Fruit fly (Drosophila melanogaster) whole organism, prepupa: ENCODE results near the gene CG46396.

ENCODE experiments used
- Blimp-1 ChIP-seq: fragments of 200-800 bp; sonication (Bioruptor generic); optimal IDR thresholded peaks from 3 replicates; lab custom pipeline; 2017; ENCODE audit warnings: missing biosample characterization, missing genetic modification characterization, mild to moderate bottlenecking, moderate library complexity, missing genetic modification reagents
- CG10631 ChIP-seq: fragments of 200-800 bp; sonication (Bioruptor generic); optimal IDR thresholded peaks from 2 replicates; lab custom pipeline; 2016; ENCODE audit warnings: missing biosample characterization, missing genetic modification characterization
- CG10669 ChIP-seq: fragments of 200-800 bp; sonication (Bioruptor generic); optimal IDR thresholded peaks from 3 replicates; lab custom pipeline; 2018; ENCODE audit warnings: missing biosample characterization, mild to moderate bottlenecking, missing genetic modification characterization, moderate library complexity
- CG11294 ChIP-seq: fragments of 200-800 bp; sonication (Bioruptor generic); IDR thresholded peaks from 2 replicates; pipeline ENCODE4 v1.3.6; 2022; ENCODE audit warnings: missing biosample characterization, missing genetic modification characterization
- CG11762 ChIP-seq: fragments of 200-800 bp; sonication (Bioruptor generic); optimal IDR thresholded peaks from 3 replicates; lab custom pipeline; 2016; ENCODE audit warnings: missing biosample characterization, missing genetic modification characterization; ENCODE audit not compliant: insufficient read depth
- CG11902 ChIP-seq: fragments of 200-800 bp; sonication (Bioruptor generic); optimal IDR thresholded peaks from 3 replicates; lab custom pipeline; 2016; ENCODE audit warnings: missing biosample characterization, missing genetic modification characterization
- CG15336 ChIP-seq: fragments of 200-800 bp; sonication (Bioruptor generic); IDR thresholded peaks from 2 replicates; pipeline ENCODE4 v1.3.6; 2022; ENCODE audit warnings: missing biosample characterization, missing genetic modification characterization
- CG3032 ChIP-seq: fragments of 200-800 bp; optimal IDR thresholded peaks from 2 replicates; lab custom pipeline; 2019; ENCODE audit warnings: missing biosample characterization, mild to moderate bottlenecking, missing genetic modification characterization, moderate library complexity
- CG31627 ChIP-seq: fragments of 200-800 bp; sonication (Bioruptor generic); optimal IDR thresholded peaks from 3 replicates; lab custom pipeline; 2016; ENCODE audit warnings: missing biosample characterization, missing genetic modification characterization
- CG32006 ChIP-seq: fragments of 200-800 bp; sonication (Bioruptor generic); optimal IDR thresholded peaks from 3 replicates; lab custom pipeline; 2017; ENCODE audit warnings: missing biosample characterization, mild to moderate bottlenecking, missing genetic modification characterization
- CG34406 ChIP-seq: fragments of 200-800 bp; sonication (Bioruptor generic); optimal IDR thresholded peaks from 3 replicates; lab custom pipeline; 2016; ENCODE audit warnings: missing biosample characterization, missing genetic modification characterization
- CG3919 ChIP-seq: fragments of 200-800 bp; sonication (Bioruptor generic); optimal IDR thresholded peaks from 3 replicates; lab custom pipeline; 2016; ENCODE audit warnings: missing biosample characterization, missing genetic modification characterization
- CG4318 ChIP-seq: fragments of 200-800 bp; sonication (Bioruptor generic); optimal IDR thresholded peaks from 3 replicates; lab custom pipeline; 2017; ENCODE audit warnings: missing biosample characterization, mild to moderate bottlenecking, missing genetic modification characterization
- CG6163 ChIP-seq: fragments of 200-800 bp; sonication (Bioruptor generic); IDR thresholded peaks from 3 replicates; pipeline ENCODE4 v1.3.6; 2022; ENCODE audit warnings: missing biosample characterization, missing genetic modification characterization
- CG6276 ChIP-seq: fragments of 200-800 bp; sonication (Bioruptor generic); optimal IDR thresholded peaks from 2 replicates; lab custom pipeline; 2017; ENCODE audit warnings: missing biosample characterization, mild to moderate bottlenecking, missing genetic modification characterization
- CG6792 ChIP-seq: fragments of 200-800 bp; sonication (Bioruptor generic); optimal IDR thresholded peaks from 3 replicates; lab custom pipeline; 2016; ENCODE audit warnings: missing biosample characterization, missing genetic modification characterization
- CG6808 ChIP-seq: fragments of 200-800 bp; sonication (Bioruptor generic); optimal IDR thresholded peaks from 3 replicates; lab custom pipeline; 2017; ENCODE audit warnings: missing biosample characterization, missing genetic modification characterization, mild to moderate bottlenecking, moderate library complexity, missing genetic modification reagents
- CG8119 ChIP-seq: fragments of 200-800 bp; sonication (Bioruptor generic); IDR thresholded peaks from 3 replicates; pipeline ENCODE4 v1.3.6; 2022; ENCODE audit warnings: missing biosample characterization, missing genetic modification characterization
- CG8319 ChIP-seq: fragments of 200-800 bp; sonication (Bioruptor generic); optimal IDR thresholded peaks from 3 replicates; lab custom pipeline; 2016; ENCODE audit warnings: missing biosample characterization, missing genetic modification characterization
- CG8632 ChIP-seq: fragments of 200-800 bp; sonication (Bioruptor generic); optimal IDR thresholded peaks from 3 replicates; lab custom pipeline; 2016; ENCODE audit warnings: missing biosample characterization, missing genetic modification characterization
- CG9139 ChIP-seq: fragments of 200-800 bp; sonication (Bioruptor generic); optimal IDR thresholded peaks from 3 replicates; lab custom pipeline; 2017; ENCODE audit warnings: missing biosample characterization, mild to moderate bottlenecking, missing genetic modification characterization
- Eip75B ChIP-seq: fragments of 200-800 bp; sonication (Bioruptor generic); optimal IDR thresholded peaks from 3 replicates; lab custom pipeline; 2016; ENCODE audit warnings: missing biosample characterization, missing genetic modification characterization
- Eip78C ChIP-seq: fragments of 200-800 bp; sonication (Bioruptor generic); peaks from one replicate; lab custom pipeline; 2016; ENCODE audit warnings: missing biosample characterization, missing genetic modification characterization
- Ets21C ChIP-seq: fragments of 200-800 bp; sonication (Bioruptor generic); optimal IDR thresholded peaks from 3 replicates; lab custom pipeline; 2016; ENCODE audit warnings: missing biosample characterization, missing genetic modification characterization
- Ets96B ChIP-seq: fragments of 200-800 bp; optimal IDR thresholded peaks from 2 replicates; lab custom pipeline; 2019; ENCODE audit warnings: missing biosample characterization, mild to moderate bottlenecking, missing genetic modification characterization, moderate library complexity
- Gug ChIP-seq: fragments of 200-800 bp; sonication (Bioruptor generic); IDR thresholded peaks from 2 replicates; pipeline ENCODE4 v1.3.6; 2022; ENCODE audit warnings: missing biosample characterization, missing genetic modification characterization
- Hr38 ChIP-seq: sonication (Bioruptor generic); optimal IDR thresholded peaks from 2 replicates; lab custom pipeline; 2016; ENCODE audit warnings: missing biosample characterization, missing genetic modification characterization
- Hr39 ChIP-seq: fragments of 200-800 bp; sonication (Bioruptor generic); optimal IDR thresholded peaks from 2 replicates; lab custom pipeline; 2016; ENCODE audit warnings: missing biosample characterization, missing genetic modification characterization
- Hr4 ChIP-seq: fragments of 200-800 bp; sonication (Bioruptor generic); optimal IDR thresholded peaks from 3 replicates; lab custom pipeline; 2016; ENCODE audit warnings: missing biosample characterization, missing genetic modification characterization
- Lpt ChIP-seq: fragments of 200-800 bp; sonication (Bioruptor generic); optimal IDR thresholded peaks from 3 replicates; lab custom pipeline; 2016; ENCODE audit warnings: missing biosample characterization, missing genetic modification characterization
- Met ChIP-seq: fragments of 200-800 bp; sonication (Bioruptor generic); optimal IDR thresholded peaks from 3 replicates; lab custom pipeline; 2016; ENCODE audit warnings: missing biosample characterization, missing genetic modification characterization
- OdsH ChIP-seq: fragments of 200-800 bp; sonication (Bioruptor generic); optimal IDR thresholded peaks from 3 replicates; lab custom pipeline; 2016; ENCODE audit warnings: missing biosample characterization, missing genetic modification characterization
- Smox ChIP-seq: fragments of 200-800 bp; sonication (Bioruptor generic); optimal IDR thresholded peaks from 3 replicates; lab custom pipeline; 2016; ENCODE audit warnings: missing biosample characterization, missing genetic modification characterization
- Sox102F ChIP-seq: fragments of 200-800 bp; sonication (Bioruptor generic); optimal IDR thresholded peaks from 2 replicates; lab custom pipeline; 2016; ENCODE audit warnings: missing biosample characterization, mild to moderate bottlenecking, missing genetic modification characterization
- Sox14 ChIP-seq: fragments of 200-800 bp; sonication (Bioruptor generic); optimal IDR thresholded peaks from 3 replicates; lab custom pipeline; 2016; ENCODE audit warnings: missing biosample characterization, missing genetic modification characterization
- Sox15 ChIP-seq: fragments of 200-800 bp; sonication (Bioruptor generic); optimal IDR thresholded peaks from 3 replicates; lab custom pipeline; 2016; ENCODE audit warnings: missing biosample characterization, missing genetic modification characterization
- acj6 ChIP-seq: fragments of 200-800 bp; sonication (Bioruptor generic); optimal IDR thresholded peaks from 3 replicates; lab custom pipeline; 2016; ENCODE audit warnings: missing biosample characterization, missing genetic modification characterization
- cyc ChIP-seq: fragments of 200-800 bp; sonication (Bioruptor generic); optimal IDR thresholded peaks from 3 replicates; lab custom pipeline; 2016; ENCODE audit warnings: missing biosample characterization, missing genetic modification characterization
- dac ChIP-seq: fragments of 200-800 bp; sonication (Bioruptor generic); optimal IDR thresholded peaks from 2 replicates; lab custom pipeline; 2017; ENCODE audit warnings: missing biosample characterization, mild to moderate bottlenecking, missing genetic modification characterization
- eg ChIP-seq: fragments of 200-800 bp; sonication (Bioruptor generic); IDR thresholded peaks from 3 replicates; pipeline ENCODE4 v1.3.6; 2022; ENCODE audit warnings: missing biosample characterization, missing genetic modification characterization
- esn ChIP-seq: fragments of 200-800 bp; sonication (Bioruptor generic); optimal IDR thresholded peaks from 2 replicates; lab custom pipeline; 2016; ENCODE audit warnings: missing biosample characterization, mild to moderate bottlenecking, missing genetic modification characterization, moderate library complexity
- fd59A ChIP-seq: fragments of 200-800 bp; sonication (Bioruptor generic); optimal IDR thresholded peaks from 2 replicates; lab custom pipeline; 2017; ENCODE audit warnings: missing biosample characterization, mild to moderate bottlenecking, missing genetic modification characterization, missing genetic modification reagents
- fkh ChIP-seq: fragments of 200-800 bp; sonication (Bioruptor generic); optimal IDR thresholded peaks from 3 replicates; lab custom pipeline; 2017; ENCODE audit warnings: missing biosample characterization, mild to moderate bottlenecking, missing genetic modification characterization, moderate library complexity
- lz ChIP-seq: fragments of 200-800 bp; sonication (Bioruptor generic); optimal IDR thresholded peaks from 3 replicates; lab custom pipeline; 2016; ENCODE audit warnings: missing biosample characterization, missing genetic modification characterization
- net ChIP-seq: fragments of 200-800 bp; sonication (Bioruptor generic); optimal IDR thresholded peaks from 3 replicates; lab custom pipeline; 2016; ENCODE audit warnings: missing biosample characterization, missing genetic modification characterization
- pdm3 ChIP-seq: fragments of 200-800 bp; sonication (Bioruptor generic); optimal IDR thresholded peaks from 3 replicates; lab custom pipeline; 2016; ENCODE audit warnings: missing biosample characterization, missing genetic modification characterization
- salr ChIP-seq, 2 experiments: fragments of 200-800 bp; sonication (Bioruptor generic); optimal IDR thresholded peaks; 3 replicates each; lab custom pipeline; 2016 to 2018; ENCODE audit warnings: missing biosample characterization in 2 of 2, missing genetic modification characterization in 2 of 2, mild to moderate bottlenecking in 1 of 2
- spab ChIP-seq: fragments of 200-800 bp; sonication (Bioruptor generic); optimal IDR thresholded peaks from 2 replicates; lab custom pipeline; 2017; ENCODE audit warnings: missing biosample characterization, mild to moderate bottlenecking, missing genetic modification characterization, missing genetic modification reagents
- svp ChIP-seq: fragments of 200-800 bp; sonication (Bioruptor generic); peaks from one replicate; lab custom pipeline; 2016; ENCODE audit warnings: missing biosample characterization, missing genetic modification characterization
- topi ChIP-seq: fragments of 200-800 bp; sonication (Bioruptor generic); optimal IDR thresholded peaks from 3 replicates; lab custom pipeline; 2016; ENCODE audit warnings: missing biosample characterization, missing genetic modification characterization
- vri ChIP-seq: fragments of 200-800 bp; sonication (Bioruptor generic); optimal IDR thresholded peaks from 3 replicates; lab custom pipeline; 2016; ENCODE audit warnings: missing biosample characterization, mild to moderate bottlenecking, missing genetic modification characterization

Gene CG46396

dm6 chr3R:6353624-6354352 lies 50.0 kb downstream of the CG46396 start:
- no peak for TF ChIP-seq fkh (GFP tag; lab: Kevin White, UChicago)
- TF ChIP-seq acj6, result peak; percentile 83
- TF ChIP-seq CG8319 (GFP tag; lab: Kevin White, UChicago), result peak; percentile 64
- TF ChIP-seq Hr39 (GFP tag; lab: Kevin White, UChicago), result peak; percentile 81
- peak; percentile 78 for TF ChIP-seq CG10631
- TF ChIP-seq Gug (GFP tag; lab: Robert Waterston, UW), result no peak; the same call in 1 of the 2 replicates
- no peak for TF ChIP-seq CG34406 (GFP tag; lab: Kevin White, UChicago)
- peak; percentile 80 for TF ChIP-seq lz (GFP tag; lab: Kevin White, UChicago)
- peak; percentile 81 for TF ChIP-seq CG8632 (GFP tag; lab: Kevin White, UChicago)
- TF ChIP-seq CG6163 (GFP tag; lab: Robert Waterston, UW), result peak; percentile 87
- peak; percentile 57 for TF ChIP-seq dac
- TF ChIP-seq Sox15, result peak; percentile 72
- TF ChIP-seq Sox102F (GFP tag; lab: Kevin White, UChicago), result peak; percentile 77
- TF ChIP-seq CG3919 (GFP tag; lab: Kevin White, UChicago), result no peak
- TF ChIP-seq CG31627 (GFP tag; lab: Kevin White, UChicago), result peak; percentile 76
- peak; percentile 89 for TF ChIP-seq esn (GFP tag; lab: Kevin White, UChicago)
- peak; percentile 71 for TF ChIP-seq CG11762
- TF ChIP-seq CG11294, result 0 out of 2 replicates have a peak, but pooled peaks have one; percentile 29
- TF ChIP-seq CG32006, result peak; percentile 92
- TF ChIP-seq CG8119 (GFP tag; lab: Robert Waterston, UW), result peak; percentile 73; the same call in 2 of the 3 replicates
- no peak for TF ChIP-seq CG9139 (GFP tag; lab: Kevin White, UChicago)
- TF ChIP-seq Ets21C (GFP tag; lab: Kevin White, UChicago), result peak; percentile 73
- TF ChIP-seq Blimp-1 (GFP tag; lab: Kevin White, UChicago), result no peak
- TF ChIP-seq CG6276 (GFP tag; lab: Kevin White, UChicago), result no peak
- no peak for TF ChIP-seq eg (GFP tag; lab: Robert Waterston, UW)
- peak; percentile 88 for TF ChIP-seq OdsH (GFP tag; lab: Kevin White, UChicago)
- peak; percentile 88 for TF ChIP-seq topi
- peak in 1 of 2 experiments; percentile 89 for TF ChIP-seq salr (GFP tag; optimal IDR thresholded peaks at IDR 0.05; lab: Kevin White, UChicago)
- TF ChIP-seq Sox14 (GFP tag; lab: Kevin White, UChicago), result peak; percentile 87
- TF ChIP-seq fd59A (GFP tag; lab: Kevin White, UChicago), result peak; percentile 72
- peak; percentile 88 for TF ChIP-seq Met (GFP tag; lab: Kevin White, UChicago)
- peak; percentile 82; the same call in 1 of the 2 replicates for TF ChIP-seq CG15336 (GFP tag; lab: Robert Waterston, UW)
- peak; percentile 71 for TF ChIP-seq Lpt
- TF ChIP-seq net, result peak; percentile 84
- peak; percentile 86 for TF ChIP-seq pdm3 (GFP tag; lab: Kevin White, UChicago)
- peak; percentile 84 for TF ChIP-seq Eip75B (GFP tag; lab: Kevin White, UChicago)
- peak; percentile 79 for TF ChIP-seq CG4318 (GFP tag; lab: Kevin White, UChicago)
- TF ChIP-seq Hr4, result peak; percentile 91
- TF ChIP-seq CG6792 (GFP tag; lab: Kevin White, UChicago), result peak; percentile 81
- peak; percentile 70 for TF ChIP-seq spab
- TF ChIP-seq Smox (GFP tag; lab: Kevin White, UChicago), result peak; percentile 80
- peak; percentile 78 for TF ChIP-seq cyc
- no peak for TF ChIP-seq CG10669 (GFP tag; lab: Kevin White, UChicago)
- TF ChIP-seq CG3032 (tag; lab: Kevin White, UChicago), result peak; percentile 75
- TF ChIP-seq Hr38, result no peak
- TF ChIP-seq Eip78C (GFP tag; lab: Kevin White, UChicago), result peak; percentile 97
- no peak for TF ChIP-seq CG6808
- TF ChIP-seq vri (GFP tag; lab: Kevin White, UChicago), result peak; percentile 62
- TF ChIP-seq CG11902 (GFP tag; lab: Kevin White, UChicago), result peak; percentile 36
- peak; percentile 93 for TF ChIP-seq svp (GFP tag; lab: Kevin White, UChicago)
- peak; percentile 75 for TF ChIP-seq Ets96B
